Worm (Caenorhabditis elegans) whole organism, young adult: ENCODE measurements around the gene srh-127.

ENCODE experiments used
- F33H1.4 ChIP-seq: fragments of 200-800 bp; sonication (Bioruptor generic); IDR thresholded peaks from 2 replicates; pipeline ENCODE4 v1.3.6; 2022; ENCODE audit warnings: missing genetic modification reagents, missing genetic modification characterization, missing compliant biosample characterization
- F57C9.4 ChIP-seq: sonication (generic microtip); optimal IDR thresholded peaks from 2 replicates; lab custom pipeline; 2017; ENCODE audit warnings: mild to moderate bottlenecking, missing genetic modification characterization, missing compliant biosample characterization
- Y79H2A.3 ChIP-seq: fragments of 200-800 bp; sonication (Bioruptor generic); conservative IDR thresholded peaks from 2 replicates; pipeline ENCODE4 v1.3.6; 2022; ENCODE audit warnings: missing genetic modification reagents, missing genetic modification characterization, missing compliant biosample characterization
- nhr-120 ChIP-seq: fragments of 200-800 bp; sonication (Bioruptor generic); IDR thresholded peaks from 2 replicates; pipeline ENCODE4 v1.3.6; 2022; ENCODE audit warnings: missing genetic modification characterization, missing compliant biosample characterization
- sea-2 ChIP-seq: fragments of 200-800 bp; sonication (Bioruptor generic); IDR thresholded peaks from 2 replicates; pipeline ENCODE4 v1.3.6; 2022; ENCODE audit warnings: missing genetic modification characterization, missing compliant biosample characterization
- snpc-4 ChIP-seq, 5 experiments: fragments of 150-350 bp in 1 of 5; sonication (generic microtip) in 4 of 5; optimal IDR thresholded peaks; 2 replicates each; lab custom pipeline; 2014 to 2018; ENCODE audit warnings: missing genetic modification characterization in 5 of 5, missing biosample characterization in 3 of 5, antibody characterized with exemption in 2 of 5, mild to moderate bottlenecking in 2 of 5, missing compliant biosample characterization in 2 of 5, missing genotype in 2 of 5, moderate library complexity in 2 of 5, missing genetic modification reagents in 1 of 5
- ztf-6 ChIP-seq: fragments of 200-800 bp; sonication (Bioruptor generic); IDR thresholded peaks from 2 replicates; pipeline ENCODE4 v1.3.6; 2022; ENCODE audit warnings: missing genetic modification reagents, missing genetic modification characterization, missing compliant biosample characterization

- TF ChIP-seq F57C9.4 (no peak), snpc-4 (GFP tag; optimal IDR thresholded peaks at IDR 0.05; lab: Kevin White, UChicago) (no peak), snpc-4 (tag; optimal IDR thresholded peaks at IDR 0.05; lab: Kevin White, UChicago) (no peak), nhr-120 (GFP tag; lab: Robert Waterston, UW) (no peak), ztf-6 (no peak), Y79H2A.3 (GFP tag; lab: Robert Waterston, UW) (no peak), sea-2 (GFP tag; lab: Robert Waterston, UW) (no peak), F33H1.4 (GFP tag; lab: Robert Waterston, UW) (no peak)
Measured at ce11 chrV:2896198-2896660, 3.2 kb downstream of the srh-127 start, which contains the start of gene pals-32.
